Worm (Caenorhabditis elegans) whole organism, L4 larva: ENCODE results near the gene mrpl-40.

Experiments
- D1046.2 ChIP-seq: fragments of 200-800 bp; sonication (Bioruptor generic); IDR thresholded peaks from 2 replicates; pipeline ENCODE4 v1.3.6; 2022; ENCODE audit warnings: missing genetic modification characterization, missing compliant biosample characterization
- F44E2.7 ChIP-seq: fragments of 200-800 bp; sonication (Bioruptor generic); IDR thresholded peaks from 2 replicates; pipeline ENCODE4 v2.1.2; 2022; ENCODE audit warnings: missing genetic modification characterization, missing compliant biosample characterization
- F49E8.2 ChIP-seq: sonication (generic microtip); optimal IDR thresholded peaks from 2 replicates; lab custom pipeline; 2016; ENCODE audit warnings: missing compliant biosample characterization, mild to moderate bottlenecking, missing genetic modification characterization, borderline replicate concordance
- R02D3.7 ChIP-seq: fragments of 150-350 bp; sonication (generic microtip); optimal IDR thresholded peaks from 3 replicates; lab custom pipeline; 2014; ENCODE audit warnings: missing biosample characterization, missing genetic modification characterization
- T26A8.4 ChIP-seq: fragments of 200-800 bp; sonication (Bioruptor generic); IDR thresholded peaks from 2 replicates; pipeline ENCODE4 v1.3.6; 2022; ENCODE audit warnings: missing genetic modification characterization, missing compliant biosample characterization
- Y48G9A.11 ChIP-seq: fragments of 200-800 bp; sonication (Bioruptor generic); IDR thresholded peaks from 2 replicates; pipeline ENCODE4 v1.3.6; 2022; ENCODE audit warnings: missing genetic modification reagents, missing genetic modification characterization, missing compliant biosample characterization
- Y75B8A.6 ChIP-seq: fragments of 200-800 bp; sonication (Bioruptor generic); IDR thresholded peaks from 2 replicates; pipeline ENCODE4 v1.3.6; 2022; ENCODE audit warnings: missing genetic modification reagents, missing genetic modification characterization, missing compliant biosample characterization
- ZK546.5 ChIP-seq, 2 experiments: sonication (generic microtip); optimal IDR thresholded peaks; 2 replicates each; lab custom pipeline; 2017; ENCODE audit warnings: missing biosample characterization in 2 of 2, missing genetic modification characterization in 2 of 2
- ceh-20 ChIP-seq: fragments of 200-800 bp; sonication (Bioruptor generic); IDR thresholded peaks from 2 replicates; pipeline ENCODE4 v1.3.6; 2022; ENCODE audit warnings: missing genetic modification reagents, missing genetic modification characterization, missing compliant biosample characterization
- ceh-44 ChIP-seq: fragments of 200-800 bp; sonication (Bioruptor generic); IDR thresholded peaks from 2 replicates; pipeline ENCODE4 v1.3.6; 2022; ENCODE audit warnings: missing genetic modification reagents, missing genetic modification characterization, missing compliant biosample characterization
- ceh-62 ChIP-seq: sonication (generic microtip); optimal IDR thresholded peaks from 2 replicates; lab custom pipeline; 2017; ENCODE audit warnings: missing biosample characterization, missing genetic modification characterization
- ctbp-1 ChIP-seq: fragments of 200-800 bp; sonication (Bioruptor generic); IDR thresholded peaks from 2 replicates; pipeline ENCODE4 v1.3.6; 2022; ENCODE audit warnings: missing genetic modification reagents, missing genetic modification characterization, missing compliant biosample characterization
- daf-8 ChIP-seq: fragments of 200-800 bp; sonication (Bioruptor generic); IDR thresholded peaks from 2 replicates; pipeline ENCODE4 v1.3.6; 2022; ENCODE audit warnings: missing genetic modification characterization, missing compliant biosample characterization
- dmd-6 ChIP-seq: fragments of 200-800 bp; sonication (Bioruptor generic); IDR thresholded peaks from 2 replicates; pipeline ENCODE4 v1.3.6; 2022; ENCODE audit warnings: missing genetic modification reagents, missing genetic modification characterization, missing compliant biosample characterization
- dmd-9 ChIP-seq: fragments of 200-800 bp; sonication (Bioruptor generic); IDR thresholded peaks from 2 replicates; pipeline ENCODE4 v1.3.6; 2022; ENCODE audit warnings: missing genetic modification reagents, missing genetic modification characterization, missing compliant biosample characterization
- dpl-1 ChIP-seq: fragments of 150-350 bp; optimal IDR thresholded peaks from 2 replicates; lab custom pipeline; 2014; ENCODE audit warnings: missing biosample characterization, missing genetic modification reagents, missing genetic modification characterization
- duxl-1 ChIP-seq: sonication (generic microtip); optimal IDR thresholded peaks from 2 replicates; lab custom pipeline; 2016; ENCODE audit warnings: mild to moderate bottlenecking, missing genetic modification characterization, moderate library complexity, missing compliant biosample characterization; ENCODE audit not compliant: poor library complexity
- dve-1 ChIP-seq: sonication (generic microtip); optimal IDR thresholded peaks from 2 replicates; lab custom pipeline; 2017; ENCODE audit warnings: antibody characterized with exemption, mild to moderate bottlenecking, missing genetic modification characterization, missing compliant biosample characterization; ENCODE audit not compliant: insufficient read depth
- egl-27 ChIP-seq: sonication (generic microtip); optimal IDR thresholded peaks from 3 replicates; lab custom pipeline; 2017; ENCODE audit warnings: missing biosample characterization, missing genetic modification reagents, missing genetic modification characterization
- egl-43 ChIP-seq: fragments of 200-800 bp; sonication (Bioruptor generic); IDR thresholded peaks from 2 replicates; pipeline ENCODE4 v1.3.6; 2022; ENCODE audit warnings: missing genetic modification reagents, missing genetic modification characterization, missing compliant biosample characterization
- hlh-11 ChIP-seq: fragments of 200-800 bp; sonication (Bioruptor generic); optimal IDR thresholded peaks from 2 replicates; lab custom pipeline; 2018; ENCODE audit warnings: mild to moderate bottlenecking, missing genetic modification characterization, missing compliant biosample characterization
- jun-1 ChIP-seq: fragments of 150-350 bp; optimal IDR thresholded peaks from 2 replicates; lab custom pipeline; 2014; ENCODE audit warnings: missing biosample characterization, missing genetic modification reagents, missing genetic modification characterization
- lin-13 ChIP-seq: fragments of 150-350 bp; optimal IDR thresholded peaks from 2 replicates; lab custom pipeline; 2014; ENCODE audit warnings: missing biosample characterization, missing genetic modification reagents, missing genetic modification characterization
- lin-15B ChIP-seq: fragments of 150-350 bp; sonication (generic microtip); optimal IDR thresholded peaks from 3 replicates; lab custom pipeline; 2014; ENCODE audit warnings: missing biosample characterization, missing genetic modification characterization
- lin-29 ChIP-seq: fragments of 200-800 bp; sonication (Bioruptor generic); IDR thresholded peaks from 2 replicates; pipeline ENCODE4 v1.3.6; 2022; ENCODE audit warnings: missing genetic modification reagents, missing genetic modification characterization, missing compliant biosample characterization
- lsy-2 ChIP-seq, 2 experiments: fragments of 150-350 bp in 1 of 2; sonication (generic microtip) in 1 of 2; optimal IDR thresholded peaks; 2 replicates each; lab custom pipeline; 2014 to 2017; ENCODE audit warnings: missing biosample characterization in 2 of 2, missing genetic modification characterization in 2 of 2
- madf-9 ChIP-seq: fragments of 200-800 bp; sonication (Bioruptor generic); conservative IDR thresholded peaks from 2 replicates; pipeline ENCODE4 v1.3.6; 2022; ENCODE audit warnings: missing genetic modification reagents, missing genetic modification characterization, missing compliant biosample characterization
- mdl-1 ChIP-seq, 2 experiments: fragments of 150-350 bp in 1 of 2; sonication (generic microtip) in 1 of 2; optimal IDR thresholded peaks; 2 replicates each; lab custom pipeline; 2014 to 2017; ENCODE audit warnings: missing biosample characterization in 2 of 2, missing genetic modification characterization in 2 of 2
- mdt-29 ChIP-seq: fragments of 200-800 bp; sonication (Bioruptor generic); IDR thresholded peaks from 2 replicates; pipeline ENCODE4 v1.3.6; 2022; ENCODE audit warnings: missing genetic modification reagents, missing genetic modification characterization, missing compliant biosample characterization
- nhr-102 ChIP-seq: sonication (generic microtip); optimal IDR thresholded peaks from 2 replicates; lab custom pipeline; 2016; ENCODE audit warnings: mild to moderate bottlenecking, missing genetic modification characterization, moderate library complexity, missing compliant biosample characterization
- nhr-111 ChIP-seq: fragments of 200-800 bp; sonication (Bioruptor generic); optimal IDR thresholded peaks from 2 replicates; lab custom pipeline; 2018; ENCODE audit warnings: mild to moderate bottlenecking, missing genetic modification characterization, missing compliant biosample characterization
- nhr-28 ChIP-seq: fragments of 150-350 bp; optimal IDR thresholded peaks from 2 replicates; lab custom pipeline; 2014; ENCODE audit warnings: missing biosample characterization, missing genetic modification characterization
- nhr-41 ChIP-seq: fragments of 200-800 bp; sonication (Bioruptor generic); IDR thresholded peaks from 2 replicates; pipeline ENCODE4 v1.3.6; 2022; ENCODE audit warnings: missing genetic modification reagents, missing genetic modification characterization, missing compliant biosample characterization
- nhr-48 ChIP-seq: sonication (generic microtip); optimal IDR thresholded peaks from 2 replicates; lab custom pipeline; 2016; ENCODE audit warnings: mild to moderate bottlenecking, missing genetic modification characterization, missing compliant biosample characterization
- nhr-6 ChIP-seq: fragments of 150-350 bp; optimal IDR thresholded peaks from 2 replicates; lab custom pipeline; 2014; ENCODE audit warnings: missing biosample characterization, missing genetic modification characterization
- pqm-1 ChIP-seq: sonication (generic microtip); optimal IDR thresholded peaks from 2 replicates; lab custom pipeline; 2017; ENCODE audit warnings: missing biosample characterization, missing genetic modification characterization
- rbr-2 ChIP-seq: sonication (generic microtip); optimal IDR thresholded peaks from 2 replicates; lab custom pipeline; 2016; ENCODE audit warnings: missing genotype, missing genetic modification characterization, missing compliant biosample characterization
- saeg-2 ChIP-seq: fragments of 200-800 bp; sonication (Bioruptor generic); IDR thresholded peaks from 2 replicates; pipeline ENCODE4 v1.3.6; 2022; ENCODE audit warnings: missing genetic modification reagents, missing genetic modification characterization, missing compliant biosample characterization
- set-16 ChIP-seq: fragments of 200-800 bp; sonication (Bioruptor generic); IDR thresholded peaks from 2 replicates; pipeline ENCODE4 v1.3.6; 2022; ENCODE audit warnings: missing genetic modification reagents, missing genetic modification characterization, missing compliant biosample characterization
- skn-1 ChIP-seq: fragments of 150-350 bp; optimal IDR thresholded peaks from 2 replicates; lab custom pipeline; 2014; ENCODE audit warnings: missing biosample characterization, missing genetic modification characterization
- snpc-1.2 ChIP-seq: fragments of 200-800 bp; sonication (Bioruptor generic); IDR thresholded peaks from 2 replicates; pipeline ENCODE4 v1.3.6; 2022; ENCODE audit warnings: missing genetic modification reagents, missing genetic modification characterization, missing compliant biosample characterization
- snpc-4 ChIP-seq: fragments of 150-350 bp; optimal IDR thresholded peaks from 2 replicates; lab custom pipeline; 2014; ENCODE audit warnings: missing biosample characterization, missing genetic modification characterization
- spr-1 ChIP-seq: sonication (generic microtip); optimal IDR thresholded peaks from 2 replicates; lab custom pipeline; 2016; ENCODE audit warnings: mild to moderate bottlenecking, missing genetic modification characterization, missing compliant biosample characterization
- tag-97 ChIP-seq: fragments of 200-800 bp; sonication (Bioruptor generic); IDR thresholded peaks from 2 replicates; pipeline ENCODE4 v1.3.6; 2022; ENCODE audit warnings: missing genetic modification characterization, missing compliant biosample characterization
- unc-130 ChIP-seq: sonication (generic microtip); optimal IDR thresholded peaks from 2 replicates; lab custom pipeline; 2016; ENCODE audit warnings: missing genetic modification reagents, missing genetic modification characterization, missing compliant biosample characterization
- unc-39 ChIP-seq: sonication (generic microtip); optimal IDR thresholded peaks from 2 replicates; lab custom pipeline; 2017; ENCODE audit warnings: missing biosample characterization, missing genetic modification characterization
- unc-62 ChIP-seq, 3 experiments: fragments of 150-350 bp in 1 of 3; sonication (generic microtip); optimal IDR thresholded peaks in 2 of 3; peaks in 1 of 3; 1 replicate in 1 of 3; 2 replicates in 2 of 3; lab custom pipeline; 2014 to 2017; ENCODE audit warnings: missing biosample characterization in 3 of 3, missing genetic modification characterization in 3 of 3, missing genetic modification reagents in 3 of 3, missing genotype in 1 of 3
- vab-7 ChIP-seq: fragments of 200-800 bp; sonication (Bioruptor generic); IDR thresholded peaks from 2 replicates; pipeline ENCODE4 v1.3.6; 2022; ENCODE audit warnings: missing genetic modification reagents, missing genetic modification characterization, missing compliant biosample characterization
- zag-1 ChIP-seq: fragments of 150-350 bp; optimal IDR thresholded peaks from 2 replicates; lab custom pipeline; 2014; ENCODE audit warnings: missing biosample characterization, missing genetic modification characterization
- zfp-2 ChIP-seq: sonication (generic microtip); optimal IDR thresholded peaks from 2 replicates; lab custom pipeline; 2016; ENCODE audit warnings: mild to moderate bottlenecking, missing genetic modification characterization, missing compliant biosample characterization
- zip-11 ChIP-seq: fragments of 200-800 bp; sonication (Bioruptor generic); IDR thresholded peaks from 2 replicates; pipeline ENCODE4 v1.3.6; 2022; ENCODE audit warnings: missing genetic modification characterization, missing compliant biosample characterization
- ztf-7 ChIP-seq: fragments of 150-350 bp; optimal IDR thresholded peaks from 2 replicates; lab custom pipeline; 2014; ENCODE audit warnings: missing biosample characterization, missing genetic modification characterization

mrpl-40 gene

ce11 chrIII:86316-86715, 1.0 kb upstream of the mrpl-40 start, which contains the start of gene attf-3 (continued):
- TF ChIP-seq nhr-102 (tag; lab: Kevin White, UChicago) (no peak), Y75B8A.6 (GFP tag; lab: Robert Waterston, UW) (no peak), snpc-4 (tag; lab: Kevin White, UChicago) (no peak), mdt-29 (GFP tag; lab: Robert Waterston, UW) (no peak), dmd-9 (no peak), hlh-11 (tag; lab: Kevin White, UChicago) (peak; percentile 32), zip-11 (no peak), zag-1 (tag; lab: Kevin White, UChicago) (no peak), jun-1 (tag; lab: Kevin White, UChicago) (no peak), ceh-20 (no peak), rbr-2 (peak; percentile 39), ztf-7 (tag; lab: Kevin White, UChicago) (no peak), madf-9 (GFP tag; lab: Robert Waterston, UW) (no peak), lin-15B (tag; lab: Kevin White, UChicago) (no peak), vab-7 (GFP tag; lab: Robert Waterston, UW) (no peak), nhr-111 (no peak), mdl-1 (tag; optimal IDR thresholded peaks at IDR 0.05; lab: Kevin White, UChicago) (no peak), duxl-1 (tag; lab: Kevin White, UChicago) (no peak), egl-43 (GFP tag; lab: Robert Waterston, UW) (no peak), zfp-2 (tag; lab: Kevin White, UChicago) (no peak), unc-130 (peak; percentile 81), unc-62 (GFP tag; optimal IDR thresholded peaks at IDR 0.05 in 1 of 2; lab: Kevin White, UChicago) (peak in 1 of 2 experiments; percentile 39), unc-62 (tag; optimal IDR thresholded peaks at IDR 0.05; lab: Kevin White, UChicago) (no peak), egl-27 (tag; lab: Kevin White, UChicago) (no peak), T26A8.4 (GFP tag; lab: Robert Waterston, UW) (no peak), nhr-6 (tag; lab: Kevin White, UChicago) (peak; percentile 40), D1046.2 (GFP tag; lab: Robert Waterston, UW) (no peak), snpc-1.2 (GFP tag; lab: Robert Waterston, UW) (no peak), lsy-2 (tag; optimal IDR thresholded peaks at IDR 0.05; lab: Kevin White, UChicago) (peak in 1 of 2 experiments; percentile 87), dmd-6 (GFP tag; lab: Robert Waterston, UW) (no peak), ctbp-1 (GFP tag; lab: Robert Waterston, UW) (no peak), nhr-48 (no peak), ZK546.5 (tag; optimal IDR thresholded peaks at IDR 0.05; lab: Kevin White, UChicago) (no peak), nhr-28 (tag; lab: Kevin White, UChicago) (peak; percentile 16), dpl-1 (peak; percentile 67), unc-39 (tag; lab: Kevin White, UChicago) (no peak), Y48G9A.11 (peak; percentile 96), skn-1 (tag; lab: Kevin White, UChicago) (no peak), lin-29 (no peak), pqm-1 (no peak), F49E8.2 (no peak), nhr-41 (no peak), lin-13 (peak; percentile 85), dve-1 (peak; percentile 63), R02D3.7 (tag; lab: Kevin White, UChicago) (no peak), daf-8 (GFP tag; lab: Robert Waterston, UW) (no peak), spr-1 (tag; lab: Kevin White, UChicago) (no peak), saeg-2 (GFP tag; lab: Robert Waterston, UW) (no peak), ceh-62 (tag; lab: Kevin White, UChicago) (no peak), ceh-44 (GFP tag; lab: Robert Waterston, UW) (no peak), tag-97 (GFP tag; lab: Robert Waterston, UW) (no peak), set-16 (GFP tag; lab: Robert Waterston, UW) (no peak), F44E2.7 (GFP tag; lab: Robert Waterston, UW) (no peak)
